Worm (Caenorhabditis elegans) whole organism, young adult: ENCODE measurements around the gene Y82E9BL.6.

ENCODE experiments used
- F10E7.11 ChIP-seq: sonication (generic microtip); optimal IDR thresholded peaks from 2 replicates; lab custom pipeline; 2017; ENCODE audit warnings: mild to moderate bottlenecking, missing genetic modification characterization, moderate library complexity, missing compliant biosample characterization
- F39B2.1 ChIP-seq: fragments of 200-800 bp; sonication (Bioruptor generic); IDR thresholded peaks from 2 replicates; pipeline ENCODE4 v1.3.6; 2022; ENCODE audit warnings: missing genetic modification reagents, missing genetic modification characterization, missing compliant biosample characterization
- ceh-79 ChIP-seq: sonication (generic microtip); optimal IDR thresholded peaks from 2 replicates; lab custom pipeline; 2017; ENCODE audit warnings: mild to moderate bottlenecking, missing genetic modification characterization, missing compliant biosample characterization
- efl-1 ChIP-seq: fragments of 150-350 bp; optimal IDR thresholded peaks from 2 replicates; lab custom pipeline; 2014; ENCODE audit warnings: missing biosample characterization, missing genetic modification reagents, missing genetic modification characterization
- pha-4 ChIP-seq: fragments of 150-350 bp; sonication (generic microtip); optimal IDR thresholded peaks from 2 replicates; lab custom pipeline; 2014; ENCODE audit warnings: missing biosample characterization, missing genetic modification reagents, missing genetic modification characterization
- unc-62 ChIP-seq: fragments of 150-350 bp; optimal IDR thresholded peaks from 2 replicates; lab custom pipeline; 2014; ENCODE audit warnings: missing biosample characterization, missing genetic modification reagents, missing genetic modification characterization
- ztf-25 ChIP-seq: fragments of 200-800 bp; sonication (Bioruptor generic); IDR thresholded peaks from 2 replicates; pipeline ENCODE4 v1.3.6; 2022; ENCODE audit warnings: missing genetic modification reagents, missing genetic modification characterization, missing compliant biosample characterization

DNA sequence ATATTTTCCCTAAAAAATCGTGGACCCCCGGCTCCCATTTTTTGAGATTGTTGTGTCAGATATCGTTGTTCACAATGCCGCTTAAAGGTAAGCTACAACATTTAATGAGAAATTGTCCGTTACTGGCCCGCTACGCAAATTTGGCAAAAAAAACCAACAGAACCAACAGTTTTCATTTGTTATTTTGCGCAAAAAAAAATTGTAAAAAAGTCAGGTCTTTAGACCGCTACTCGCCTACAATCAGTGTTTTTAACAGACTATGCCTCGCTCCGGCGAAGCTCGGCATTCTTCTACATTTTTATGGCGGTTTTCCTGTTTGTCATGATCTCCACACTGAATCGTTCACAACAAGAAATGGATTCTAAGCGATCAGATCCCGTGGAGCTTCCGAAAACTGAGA lies 36.7 kb downstream of the Y82E9BL.6 start, which contains the start of gene Y82E9BL.12:
- TF ChIP-seq F39B2.1 (no peak), ztf-25 (GFP tag; lab: Robert Waterston, UW) (no peak), pha-4 (no peak), F10E7.11 (tag; lab: Kevin White, UChicago) (no peak), ceh-79 (tag; lab: Kevin White, UChicago) (no peak), efl-1 (GFP tag; lab: Kevin White, UChicago) (no peak), unc-62 (GFP tag; lab: Kevin White, UChicago) (no peak)
